Worm (Caenorhabditis elegans) whole organism, mixed stage, embryonic: ENCODE measurements around the gene tbc-19.

Experiments used
- blmp-1 ChIP-seq: fragments of 150-350 bp; optimal IDR thresholded peaks from 2 replicates; lab custom pipeline; 2014; ENCODE audit warnings: missing biosample characterization, missing genetic modification characterization
- ham-2 ChIP-seq: fragments of 200-800 bp; sonication (Bioruptor generic); optimal IDR thresholded peaks from 2 replicates; lab custom pipeline; 2018; ENCODE audit warnings: mild to moderate bottlenecking, missing genetic modification characterization, missing compliant biosample characterization
- nhr-12 ChIP-seq: fragments of 150-350 bp; optimal IDR thresholded peaks from 2 replicates; lab custom pipeline; 2014; ENCODE audit warnings: missing biosample characterization, missing genetic modification characterization
- nhr-76 ChIP-seq: sonication (generic microtip); optimal IDR thresholded peaks from 2 replicates; lab custom pipeline; 2017; ENCODE audit warnings: missing biosample characterization, missing genetic modification characterization
- snpc-4 ChIP-seq: fragments of 150-350 bp; optimal IDR thresholded peaks from 2 replicates; lab custom pipeline; 2014; ENCODE audit warnings: missing biosample characterization, missing genetic modification characterization
- sptf-1 ChIP-seq: sonication (generic microtip); optimal IDR thresholded peaks from 2 replicates; lab custom pipeline; 2017; ENCODE audit warnings: mild to moderate bottlenecking, missing genetic modification characterization, moderate library complexity, missing compliant biosample characterization
- unc-120 ChIP-seq: sonication (generic microtip); optimal IDR thresholded peaks from 2 replicates; lab custom pipeline; 2017; ENCODE audit warnings: missing genetic modification characterization, missing compliant biosample characterization; ENCODE audit not compliant: poor library complexity, severe bottlenecking
- unc-62 ChIP-seq: fragments of 150-350 bp; optimal IDR thresholded peaks from 2 replicates; lab custom pipeline; 2014; ENCODE audit warnings: missing biosample characterization, missing genetic modification reagents, missing genetic modification characterization

DNA sequence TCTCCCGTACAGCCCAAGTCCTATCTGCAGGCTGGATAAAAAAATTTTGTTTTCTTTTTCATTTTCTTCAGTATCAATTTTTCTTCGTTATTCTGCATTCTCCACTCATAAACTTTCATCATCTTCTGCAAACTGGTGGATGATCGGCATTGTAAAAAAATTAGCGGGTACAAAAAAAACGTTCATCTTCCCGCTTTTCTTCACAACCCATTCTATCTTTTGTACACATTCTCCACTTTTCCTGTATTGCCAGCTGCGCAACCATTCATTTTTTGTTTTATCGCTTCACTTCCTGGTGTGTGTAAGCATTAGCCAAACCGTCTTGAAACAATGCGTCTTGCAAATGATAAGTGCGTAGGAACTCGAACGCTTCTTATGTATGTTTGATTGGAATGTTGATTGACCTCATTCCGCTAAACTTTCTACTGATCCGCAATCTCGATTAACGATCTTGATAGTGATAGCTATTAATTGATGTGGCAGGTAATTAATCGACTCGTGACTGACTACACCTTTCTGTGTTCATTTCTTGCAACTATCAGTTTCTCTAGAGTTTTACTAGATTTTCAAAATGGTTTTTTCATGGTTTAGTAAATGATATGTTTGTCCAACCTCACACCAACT, 37.8 kb downstream of the tbc-19 start:
- TF ChIP-seq unc-120 (tag; lab: Kevin White, UChicago) (no peak), nhr-12 (no peak), blmp-1 (tag; lab: Kevin White, UChicago) (no peak), snpc-4 (tag; lab: Kevin White, UChicago) (no peak), unc-62 (GFP tag; lab: Kevin White, UChicago) (peak; percentile 75), ham-2 (GFP tag; lab: Kevin White, UChicago) (peak; percentile 85), nhr-76 (tag; lab: Kevin White, UChicago) (no peak), sptf-1 (tag; lab: Kevin White, UChicago) (no peak)
